Worm (Caenorhabditis elegans) whole organism, L1 larva: ENCODE data around the gene F46C5.9.

Experiments
- F16B12.6 ChIP-seq: fragments of 150-350 bp; optimal IDR thresholded peaks from 2 replicates; lab custom pipeline; 2014; ENCODE audit warnings: missing biosample characterization, missing genetic modification characterization
- alr-1 ChIP-seq: fragments of 200-800 bp; sonication (Bioruptor generic); optimal IDR thresholded peaks from 2 replicates; lab custom pipeline; 2018; ENCODE audit warnings: borderline replicate concordance, mild to moderate bottlenecking, missing genetic modification characterization, missing compliant biosample characterization
- aly-2 ChIP-seq: fragments of 150-350 bp; optimal IDR thresholded peaks from 2 replicates; lab custom pipeline; 2014; ENCODE audit warnings: missing biosample characterization, missing genetic modification characterization
- ceh-90 ChIP-seq: sonication (generic microtip); optimal IDR thresholded peaks from 2 replicates; lab custom pipeline; 2016; ENCODE audit warnings: missing genetic modification characterization, missing compliant biosample characterization
- ces-1 ChIP-seq: fragments of 150-350 bp; optimal IDR thresholded peaks from 2 replicates; lab custom pipeline; 2014; ENCODE audit warnings: missing biosample characterization, missing genetic modification reagents, missing genetic modification characterization
- dpl-1 ChIP-seq, 3 experiments: fragments of 150-350 bp in 2 of 3; sonication (generic microtip) in 1 of 3; optimal IDR thresholded peaks; 2 replicates each; lab custom pipeline; 2014 to 2017; ENCODE audit warnings: missing biosample characterization in 3 of 3, missing genetic modification characterization in 3 of 3, missing genetic modification reagents in 3 of 3
- dsc-1 ChIP-seq: sonication (generic microtip); optimal IDR thresholded peaks from 2 replicates; lab custom pipeline; 2016; ENCODE audit warnings: mild to moderate bottlenecking, missing genetic modification characterization, missing compliant biosample characterization
- efl-3 ChIP-seq: fragments of 200-800 bp; sonication (Bioruptor generic); optimal IDR thresholded peaks from 2 replicates; lab custom pipeline; 2018; ENCODE audit warnings: mild to moderate bottlenecking, missing genetic modification characterization, missing compliant biosample characterization
- egl-13 ChIP-seq: sonication (generic microtip); optimal IDR thresholded peaks from 2 replicates; lab custom pipeline; 2016; ENCODE audit warnings: missing genotype, missing genetic modification reagents, missing genetic modification characterization, missing compliant biosample characterization
- ets-5 ChIP-seq: fragments of 200-800 bp; sonication (Bioruptor generic); IDR thresholded peaks from 2 replicates; pipeline ENCODE4 v1.3.6; 2022; ENCODE audit warnings: missing genetic modification characterization, missing compliant biosample characterization
- fkh-10 ChIP-seq: sonication (generic microtip); optimal IDR thresholded peaks from 2 replicates; lab custom pipeline; 2017; ENCODE audit warnings: missing biosample characterization, missing genetic modification reagents, missing genetic modification characterization
- fkh-4 ChIP-seq: sonication (generic microtip); optimal IDR thresholded peaks from 2 replicates; lab custom pipeline; 2016; ENCODE audit warnings: missing compliant biosample characterization, missing genetic modification characterization, borderline replicate concordance
- fos-1 ChIP-seq: fragments of 150-350 bp; optimal IDR thresholded peaks from 2 replicates; lab custom pipeline; 2014; ENCODE audit warnings: missing biosample characterization, missing genetic modification characterization
- grh-1 ChIP-seq: fragments of 200-800 bp; sonication (Bioruptor generic); IDR thresholded peaks from 2 replicates; pipeline ENCODE4 v1.3.6; 2022; ENCODE audit warnings: missing genetic modification reagents, missing genetic modification characterization, missing compliant biosample characterization
- hlh-17 ChIP-seq: fragments of 200-800 bp; sonication (Bioruptor generic); optimal IDR thresholded peaks from 2 replicates; lab custom pipeline; 2018; ENCODE audit warnings: missing genetic modification characterization, mild to moderate bottlenecking, missing compliant biosample characterization, moderate library complexity, borderline replicate concordance
- irx-1 ChIP-seq: sonication (generic microtip); optimal IDR thresholded peaks from 2 replicates; lab custom pipeline; 2016; ENCODE audit warnings: missing genetic modification characterization, missing compliant biosample characterization
- isw-1 ChIP-seq: fragments of 200-800 bp; sonication (Bioruptor generic); IDR thresholded peaks from 2 replicates; pipeline ENCODE4 v1.3.6; 2022; ENCODE audit warnings: missing genetic modification characterization, missing compliant biosample characterization
- jun-1 ChIP-seq: fragments of 150-350 bp; optimal IDR thresholded peaks from 2 replicates; lab custom pipeline; 2014; ENCODE audit warnings: missing biosample characterization, missing genetic modification reagents, missing genetic modification characterization
- lir-3 ChIP-seq: sonication (generic microtip); optimal IDR thresholded peaks from 2 replicates; lab custom pipeline; 2016; ENCODE audit warnings: mild to moderate bottlenecking, missing genetic modification characterization, moderate library complexity, missing compliant biosample characterization; ENCODE audit not compliant: poor library complexity
- mab-9 ChIP-seq: fragments of 200-800 bp; sonication (Bioruptor generic); IDR thresholded peaks from 2 replicates; pipeline ENCODE4 v1.3.6; 2022; ENCODE audit warnings: missing genetic modification reagents, missing genetic modification characterization, missing compliant biosample characterization
- mdl-1 ChIP-seq, 2 experiments: fragments of 150-350 bp; optimal IDR thresholded peaks; 2 replicates each; lab custom pipeline; 2014 to 2017; ENCODE audit warnings: missing biosample characterization in 2 of 2, missing genetic modification characterization in 2 of 2, inconsistent platforms in 1 of 2
- mef-2 ChIP-seq: fragments of 150-350 bp; optimal IDR thresholded peaks from 2 replicates; lab custom pipeline; 2014; ENCODE audit warnings: missing biosample characterization, missing genetic modification characterization
- mep-1 ChIP-seq: fragments of 150-350 bp; optimal IDR thresholded peaks from 2 replicates; lab custom pipeline; 2014; ENCODE audit warnings: missing biosample characterization, missing genetic modification characterization
- nhr-11 ChIP-seq: fragments of 150-350 bp; optimal IDR thresholded peaks from 2 replicates; lab custom pipeline; 2014; ENCODE audit warnings: missing biosample characterization, missing genetic modification characterization
- nhr-19 ChIP-seq: fragments of 200-800 bp; sonication (Bioruptor generic); conservative IDR thresholded peaks from 2 replicates; pipeline ENCODE4 v1.3.6; 2022; ENCODE audit warnings: missing genetic modification characterization, missing compliant biosample characterization
- nhr-20 ChIP-seq: sonication (generic microtip); optimal IDR thresholded peaks from 2 replicates; lab custom pipeline; 2016; ENCODE audit warnings: mild to moderate bottlenecking, missing genetic modification characterization, missing compliant biosample characterization
- nhr-237 ChIP-seq: fragments of 150-350 bp; optimal IDR thresholded peaks from 2 replicates; lab custom pipeline; 2014; ENCODE audit warnings: missing biosample characterization, missing genetic modification characterization
- nhr-28 ChIP-seq: fragments of 150-350 bp; optimal IDR thresholded peaks from 2 replicates; lab custom pipeline; 2014; ENCODE audit warnings: missing biosample characterization, missing genetic modification characterization
- nhr-76 ChIP-seq: sonication (generic microtip); optimal IDR thresholded peaks from 2 replicates; lab custom pipeline; 2017; ENCODE audit warnings: missing biosample characterization, missing genetic modification characterization
- nhr-84 ChIP-seq: sonication (generic microtip); optimal IDR thresholded peaks from 2 replicates; lab custom pipeline; 2017; ENCODE audit warnings: missing biosample characterization, missing genetic modification characterization
- nhr-85 ChIP-seq: sonication (generic microtip); peaks from one replicate; lab custom pipeline; 2016; ENCODE audit warnings: missing genetic modification characterization, inconsistent platforms, missing compliant biosample characterization
- nhr-90 ChIP-seq: sonication (generic microtip); optimal IDR thresholded peaks from 2 replicates; lab custom pipeline; 2016; ENCODE audit warnings: mild to moderate bottlenecking, missing genetic modification characterization, missing compliant biosample characterization; ENCODE audit not compliant: poor library complexity
- pag-3 ChIP-seq: sonication (generic microtip); optimal IDR thresholded peaks from 2 replicates; lab custom pipeline; 2017; ENCODE audit warnings: missing genetic modification characterization, mild to moderate bottlenecking, missing compliant biosample characterization, antibody characterized with exemption, borderline replicate concordance; ENCODE audit not compliant: insufficient read depth
- pqm-1 ChIP-seq: sonication (generic microtip); optimal IDR thresholded peaks from 3 replicates; lab custom pipeline; 2017; ENCODE audit warnings: missing biosample characterization, missing genetic modification characterization
- rnt-1 ChIP-seq: sonication (generic microtip); optimal IDR thresholded peaks from 2 replicates; lab custom pipeline; 2016; ENCODE audit warnings: mild to moderate bottlenecking, missing genetic modification characterization, moderate library complexity, missing compliant biosample characterization
- sox-4 ChIP-seq: sonication (generic microtip); optimal IDR thresholded peaks from 2 replicates; lab custom pipeline; 2016; ENCODE audit warnings: missing genetic modification characterization, missing compliant biosample characterization
- sptf-1 ChIP-seq: fragments of 150-350 bp; optimal IDR thresholded peaks from 2 replicates; lab custom pipeline; 2014; ENCODE audit warnings: missing biosample characterization, missing genetic modification characterization
- sup-37 ChIP-seq: fragments of 200-800 bp; sonication (Bioruptor generic); optimal IDR thresholded peaks from 2 replicates; lab custom pipeline; 2018; ENCODE audit warnings: mild to moderate bottlenecking, missing genetic modification characterization, missing compliant biosample characterization
- swsn-7 ChIP-seq: sonication (generic microtip); optimal IDR thresholded peaks from 2 replicates; lab custom pipeline; 2016; ENCODE audit warnings: missing genetic modification characterization, missing compliant biosample characterization
- tbx-2 ChIP-seq: sonication (generic microtip); optimal IDR thresholded peaks from 2 replicates; lab custom pipeline; 2016; ENCODE audit warnings: missing genetic modification characterization, missing compliant biosample characterization
- unc-30 ChIP-seq: sonication (generic microtip); optimal IDR thresholded peaks from 2 replicates; lab custom pipeline; 2017; ENCODE audit warnings: missing biosample characterization, missing genetic modification characterization
- unc-62 ChIP-seq: fragments of 150-350 bp; optimal IDR thresholded peaks from 2 replicates; lab custom pipeline; 2014; ENCODE audit warnings: missing biosample characterization, missing genetic modification reagents, missing genetic modification characterization
- unc-98 ChIP-seq: fragments of 200-800 bp; sonication (Bioruptor generic); IDR thresholded peaks from 2 replicates; pipeline ENCODE4 v1.3.6; 2022; ENCODE audit warnings: missing genetic modification characterization, missing compliant biosample characterization
- vab-15 ChIP-seq: sonication (generic microtip); optimal IDR thresholded peaks from 2 replicates; lab custom pipeline; 2017; ENCODE audit warnings: missing genotype, mild to moderate bottlenecking, missing genetic modification characterization, missing compliant biosample characterization
- zip-4 ChIP-seq: fragments of 200-800 bp; sonication (Bioruptor generic); optimal IDR thresholded peaks from 2 replicates; lab custom pipeline; 2018; ENCODE audit warnings: mild to moderate bottlenecking, missing genetic modification characterization, moderate library complexity, missing compliant biosample characterization
- ztf-4 ChIP-seq: fragments of 150-350 bp; optimal IDR thresholded peaks from 2 replicates; lab custom pipeline; 2014; ENCODE audit warnings: missing biosample characterization, missing genetic modification characterization

The F46C5.9 gene

ce11 chrII:8794072-8794471 is 16.5 kb downstream of the F46C5.9 start, which contains the start of gene F07H5.7:
TSS of gene F07H5.7 (minus strand) at chrII:8794172.
- no peak for TF ChIP-seq F16B12.6 (tag; lab: Kevin White, UChicago)
- no peak for TF ChIP-seq nhr-11 (tag; lab: Kevin White, UChicago)
- TF ChIP-seq alr-1 = no peak

DNA sequence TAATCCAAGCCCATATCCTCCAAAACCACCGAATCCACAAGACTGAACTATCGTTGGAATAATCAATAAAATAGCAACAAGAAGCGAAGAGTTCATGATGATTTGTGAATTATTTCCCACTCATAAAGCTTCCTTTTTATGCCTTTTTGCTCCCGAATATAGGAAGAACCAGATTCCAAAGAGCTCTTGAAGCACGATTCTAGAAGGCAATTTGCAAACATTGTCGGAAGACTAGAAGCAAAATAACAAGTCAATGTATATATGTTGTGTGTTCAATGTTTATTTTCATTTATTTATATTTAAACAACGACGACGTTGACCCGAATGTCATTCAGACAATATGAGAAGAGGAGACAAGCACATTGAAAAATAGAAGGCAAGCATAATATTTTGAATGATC is 17.9 kb downstream of the F46C5.9 start, which contains the start of gene idpa-2:
TSS of gene idpa-2 (minus strand) at position 101 of the 400 bp plus-strand sequence.
- TF ChIP-seq nhr-76 (tag; lab: Kevin White, UChicago) (no peak), dpl-1 (GFP tag; optimal IDR thresholded peaks at IDR 0.05; lab: Kevin White, UChicago) (no peak), aly-2 (tag; lab: Kevin White, UChicago) (no peak)

- TF ChIP-seq nhr-28 (tag; lab: Kevin White, UChicago) (no peak), sox-4 (tag; lab: Kevin White, UChicago) (no peak), swsn-7 (peak; percentile 25), nhr-84 (tag; lab: Kevin White, UChicago) (no peak), mep-1 (no peak), ceh-90 (no peak), pag-3 (tag; lab: Kevin White, UChicago) (no peak), efl-3 (GFP tag; lab: Kevin White, UChicago) (no peak), irx-1 (peak; percentile 2), vab-15 (tag; lab: Kevin White, UChicago) (no peak), F16B12.6 (tag; lab: Kevin White, UChicago) (no peak), nhr-90 (tag; lab: Kevin White, UChicago) (peak; percentile 65), zip-4 (GFP tag; lab: Kevin White, UChicago) (peak; percentile 9), tbx-2 (tag; lab: Kevin White, UChicago) (no peak), lir-3 (tag; lab: Kevin White, UChicago) (no peak), nhr-76 (tag; lab: Kevin White, UChicago) (no peak), mab-9 (no peak), ces-1 (GFP tag; lab: Kevin White, UChicago) (no peak), mdl-1 (tag; optimal IDR thresholded peaks at IDR 0.05; lab: Kevin White, UChicago) (no peak), rnt-1 (tag; lab: Kevin White, UChicago) (no peak), jun-1 (tag; lab: Kevin White, UChicago) (no peak), unc-30 (tag; lab: Kevin White, UChicago) (no peak), hlh-17 (GFP tag; lab: Kevin White, UChicago) (no peak), aly-2 (tag; lab: Kevin White, UChicago) (peak; percentile 83), fkh-4 (tag; lab: Kevin White, UChicago) (no peak), fos-1 (tag; lab: Kevin White, UChicago) (no peak), fkh-10 (GFP tag; lab: Kevin White, UChicago) (no peak), sptf-1 (tag; lab: Kevin White, UChicago) (no peak), isw-1 (GFP tag; lab: Robert Waterston, UW) (no peak), nhr-85 (tag; lab: Kevin White, UChicago) (peak; percentile 74), nhr-20 (tag; lab: Kevin White, UChicago) (peak; percentile 23), dsc-1 (peak; percentile 22), unc-98 (GFP tag; lab: Robert Waterston, UW) (no peak), pqm-1 (no peak), ztf-4 (tag; lab: Kevin White, UChicago) (peak; percentile 81), mef-2 (tag; lab: Kevin White, UChicago) (no peak), nhr-19 (no peak; the same call in 1 of the 2 replicates), nhr-11 (tag; lab: Kevin White, UChicago) (no peak), unc-62 (GFP tag; lab: Kevin White, UChicago) (no peak), nhr-237 (tag; lab: Kevin White, UChicago) (no peak), egl-13 (tag; lab: Kevin White, UChicago) (no peak), sup-37 (no peak), grh-1 (GFP tag; lab: Robert Waterston, UW) (no peak), alr-1 (no peak), ets-5 (GFP tag; lab: Robert Waterston, UW) (no peak)
These were observed 20.5 kb downstream of the F46C5.9 start, which contains the start of gene F07H5.13 for ce11 chrII:8789828-8790558. TSS of gene F07H5.13 (plus strand) at chrII:8790557.
